Fruit fly (Drosophila melanogaster) whole organism, embryonic: Measurements from ENCODE around the gene plum.

Experiments used
- Hey ChIP-seq: fragments of 200-800 bp; sonication (Bioruptor generic); optimal IDR thresholded peaks from 3 replicates; lab custom pipeline; 2018; ENCODE audit warnings: missing biosample characterization, mild to moderate bottlenecking, missing genetic modification characterization
- Nf-YA ChIP-seq: fragments of 200-800 bp; sonication (Bioruptor generic); IDR thresholded peaks from 2 replicates; pipeline ENCODE4 v1.3.6; 2022; ENCODE audit warnings: missing biosample characterization, missing genetic modification characterization
- Six4 ChIP-seq: fragments of 200-800 bp; sonication (Bioruptor generic); optimal IDR thresholded peaks from 2 replicates; lab custom pipeline; 2016; ENCODE audit warnings: missing biosample characterization, missing genetic modification characterization
- Spps ChIP-seq: fragments of 200-800 bp; sonication (Bioruptor generic); optimal IDR thresholded peaks from 2 replicates; lab custom pipeline; 2018; ENCODE audit warnings: missing biosample characterization, mild to moderate bottlenecking, missing genetic modification characterization
- ab ChIP-seq: fragments of 200-800 bp; sonication (Bioruptor generic); optimal IDR thresholded peaks from 2 replicates; lab custom pipeline; 2016; ENCODE audit warnings: missing biosample characterization, missing genetic modification characterization
- dmrt99B ChIP-seq: fragments of 200-800 bp; sonication (Bioruptor generic); optimal IDR thresholded peaks from 2 replicates; lab custom pipeline; 2018; ENCODE audit warnings: missing biosample characterization, mild to moderate bottlenecking, missing genetic modification characterization, moderate library complexity
- ftz-f1 ChIP-seq: fragments of 200-800 bp; sonication (Bioruptor generic); optimal IDR thresholded peaks from 2 replicates; lab custom pipeline; 2016; ENCODE audit warnings: missing biosample characterization, missing genetic modification characterization
- kay ChIP-seq: fragments of 200-800 bp; sonication (Bioruptor generic); optimal IDR thresholded peaks from 2 replicates; lab custom pipeline; 2016; ENCODE audit warnings: missing biosample characterization, missing genetic modification characterization
- nom ChIP-seq: fragments of 200-800 bp; sonication (Bioruptor generic); optimal IDR thresholded peaks from 2 replicates; lab custom pipeline; 2017; ENCODE audit warnings: missing biosample characterization, missing genetic modification characterization, mild to moderate bottlenecking, moderate library complexity, missing genetic modification reagents

- TF ChIP-seq dmrt99B (tag; lab: Kevin White, UChicago) (no peak), Spps (no peak), kay (GFP tag; lab: Kevin White, UChicago) (no peak), Hey (tag; lab: Kevin White, UChicago) (no peak), nom (GFP tag; lab: Kevin White, UChicago) (no peak), Nf-YA (no peak), Six4 (no peak), ftz-f1 (GFP tag; lab: Kevin White, UChicago) (no peak), ab (GFP tag; lab: Kevin White, UChicago) (no peak)
Measured at dm6 chr3R:26442609-26443180, 92.3 kb downstream of the plum start.
